ENCODE assay signal across 3 worm cellular contexts in genomic region chrIV:10779328-10779727, ce11.
TF ChIP-seq lines count a peak whose summit lies in the region.

No protein-coding gene starts in this region.

TF ChIP-seq in whole organism, L3 larva, 47 proteins besides CTCF, POLR2A, EP300 and RAD21:
- TF ChIP-seq fkh-2 (tag; optimal IDR thresholded peaks at IDR 0.05; lab: Kevin White, UChicago) (no peak), lin-15B (tag; optimal IDR thresholded peaks at IDR 0.05; lab: Kevin White, UChicago) (no peak), nfya-1 (tag; optimal IDR thresholded peaks at IDR 0.05; lab: Kevin White, UChicago; ENCODE audit: insufficient read depth) (no peak), pha-4 (tag; optimal IDR thresholded peaks at IDR 0.05; lab: Kevin White, UChicago) (no peak), nhr-43 (tag; optimal IDR thresholded peaks at IDR 0.05; lab: Kevin White, UChicago; ENCODE audit: poor library complexity, severe bottlenecking) (peak; percentile 16), aly-2 (tag; optimal IDR thresholded peaks at IDR 0.05; lab: Kevin White, UChicago) (no peak), R02D3.7 (tag; optimal IDR thresholded peaks at IDR 0.05; lab: Kevin White, UChicago) (no peak), nhr-11 (tag; optimal IDR thresholded peaks at IDR 0.05; lab: Kevin White, UChicago) (no peak), elt-3 (tag; optimal IDR thresholded peaks at IDR 0.05; lab: Kevin White, UChicago) (no peak)

TF ChIP-seq in whole organism, L4 larva, 104 proteins besides CTCF, POLR2A, EP300 and RAD21:
- peak; percentile 92 for TF ChIP-seq aha-1 (tag; lab: Kevin White, UChicago)
- no peak for TF ChIP-seq nhr-6 (tag; optimal IDR thresholded peaks at IDR 0.05; lab: Kevin White, UChicago)
TF ChIP-seq in whole organism, L4 larva: peak in this region for 1.

TF ChIP-seq in whole organism, young adult, 124 proteins besides CTCF, POLR2A, EP300 and RAD21:
- TF ChIP-seq madf-8 (GFP tag; conservative IDR thresholded peaks at IDR 0.05; lab: Robert Waterston, UW): no peak
- TF ChIP-seq dpl-1 (GFP tag; optimal IDR thresholded peaks at IDR 0.05; lab: Kevin White, UChicago): no peak
- 0 out of 2 replicates have a peak, but pooled peaks have one; percentile 11 for TF ChIP-seq nfyb-1 (GFP tag; IDR thresholded peaks at IDR 0.05; lab: Robert Waterston, UW)
- TF ChIP-seq hsf-1 (GFP tag; IDR thresholded peaks at IDR 0.05; lab: Robert Waterston, UW): no peak
- TF ChIP-seq dox-1 (GFP tag; IDR thresholded peaks at IDR 0.05; lab: Robert Waterston, UW): no peak
